Fruit fly (Drosophila melanogaster) whole organism, embryonic: Measurements from ENCODE around the gene CG5225.

Source experiments
- Abd-B ChIP-seq: fragments of 200-800 bp; sonication (Bioruptor generic); optimal IDR thresholded peaks from 2 replicates; lab custom pipeline; 2018; ENCODE audit warnings: missing biosample characterization, mild to moderate bottlenecking, missing genetic modification characterization, moderate library complexity
- Adf1 ChIP-seq: fragments of 200-800 bp; sonication (Bioruptor generic); IDR thresholded peaks from 2 replicates; pipeline ENCODE4 v1.3.6; 2022; ENCODE audit warnings: missing biosample characterization, missing genetic modification characterization
- Atf6 ChIP-seq: fragments of 200-800 bp; sonication (Bioruptor generic); IDR thresholded peaks from 2 replicates; pipeline ENCODE4 v1.3.6; 2022; ENCODE audit warnings: missing biosample characterization, missing genetic modification characterization
- C15 ChIP-seq: fragments of 200-800 bp; sonication (Bioruptor generic); IDR thresholded peaks from 3 replicates; pipeline ENCODE4 v1.3.6; 2022; ENCODE audit warnings: missing biosample characterization, missing genetic modification characterization
- CG10543 ChIP-seq: fragments of 200-800 bp; sonication (Bioruptor generic); optimal IDR thresholded peaks from 3 replicates; lab custom pipeline; 2017; ENCODE audit warnings: missing biosample characterization, mild to moderate bottlenecking, missing genetic modification characterization, moderate library complexity
- CG11560 ChIP-seq: fragments of 200-800 bp; sonication (Bioruptor generic); IDR thresholded peaks from 3 replicates; pipeline ENCODE4 v1.3.6; 2022; ENCODE audit warnings: missing biosample characterization, missing genetic modification characterization
- CG11723 ChIP-seq: fragments of 200-800 bp; sonication (Bioruptor generic); optimal IDR thresholded peaks from 2 replicates; lab custom pipeline; 2017; ENCODE audit warnings: missing biosample characterization, mild to moderate bottlenecking, missing genetic modification characterization
- CG12104 ChIP-seq: fragments of 200-800 bp; sonication (Bioruptor generic); optimal IDR thresholded peaks from 3 replicates; lab custom pipeline; 2016; ENCODE audit warnings: missing biosample characterization, missing genetic modification characterization
- CG13296 ChIP-seq: fragments of 200-800 bp; sonication (Bioruptor generic); optimal IDR thresholded peaks from 3 replicates; lab custom pipeline; 2018; ENCODE audit warnings: missing biosample characterization, mild to moderate bottlenecking, missing genetic modification characterization
- CG14710 ChIP-seq: fragments of 200-800 bp; sonication (Bioruptor generic); optimal IDR thresholded peaks from 3 replicates; lab custom pipeline; 2019; ENCODE audit warnings: missing biosample characterization, mild to moderate bottlenecking, missing genetic modification characterization, moderate library complexity
- CG1647 ChIP-seq: fragments of 200-800 bp; sonication (Bioruptor generic); optimal IDR thresholded peaks from 3 replicates; lab custom pipeline; 2016; ENCODE audit warnings: missing biosample characterization, missing genetic modification characterization
- CG17612 ChIP-seq: fragments of 200-800 bp; sonication (Bioruptor generic); IDR thresholded peaks from 2 replicates; pipeline ENCODE4 v1.3.6; 2022; ENCODE audit warnings: missing biosample characterization, missing genetic modification characterization
- CG17802 ChIP-seq: fragments of 200-800 bp; sonication (Bioruptor generic); optimal IDR thresholded peaks from 2 replicates; lab custom pipeline; 2018; ENCODE audit warnings: missing biosample characterization, mild to moderate bottlenecking, missing genetic modification characterization, moderate library complexity
- CG2712 ChIP-seq: fragments of 200-800 bp; optimal IDR thresholded peaks from 3 replicates; lab custom pipeline; 2019; ENCODE audit warnings: missing biosample characterization, mild to moderate bottlenecking, missing genetic modification characterization, moderate library complexity
- CG33213 ChIP-seq: fragments of 200-800 bp; sonication (Bioruptor generic); optimal IDR thresholded peaks from 3 replicates; lab custom pipeline; 2016; ENCODE audit warnings: missing biosample characterization, missing genetic modification characterization
- CG6254 ChIP-seq: fragments of 200-800 bp; sonication (Bioruptor generic); optimal IDR thresholded peaks from 3 replicates; lab custom pipeline; 2017; ENCODE audit warnings: mild to moderate bottlenecking, missing biosample characterization, missing genetic modification reagents, missing genetic modification characterization
- CG7839 ChIP-seq: fragments of 200-800 bp; sonication (Bioruptor generic); optimal IDR thresholded peaks from 3 replicates; lab custom pipeline; 2018; ENCODE audit warnings: missing biosample characterization, mild to moderate bottlenecking, missing genetic modification characterization, moderate library complexity
- CG8765 ChIP-seq: fragments of 200-800 bp; sonication (Bioruptor generic); IDR thresholded peaks from 2 replicates; pipeline ENCODE4 v1.3.6; 2022; ENCODE audit warnings: missing biosample characterization, missing genetic modification characterization
- CG9797 ChIP-seq: fragments of 200-800 bp; sonication (Bioruptor generic); optimal IDR thresholded peaks from 3 replicates; lab custom pipeline; 2018; ENCODE audit warnings: missing biosample characterization, mild to moderate bottlenecking, missing genetic modification characterization
- CHES-1-like ChIP-seq: fragments of 200-800 bp; sonication (Bioruptor generic); optimal IDR thresholded peaks from 2 replicates; lab custom pipeline; 2016; ENCODE audit warnings: missing biosample characterization, missing genetic modification characterization
- Dad ChIP-seq: fragments of 200-800 bp; sonication (Bioruptor generic); optimal IDR thresholded peaks from 3 replicates; lab custom pipeline; 2016; ENCODE audit warnings: missing biosample characterization, missing genetic modification characterization
- Dek ChIP-seq: fragments of 200-800 bp; sonication (Bioruptor generic); optimal IDR thresholded peaks from 3 replicates; lab custom pipeline; 2019; ENCODE audit warnings: missing biosample characterization, mild to moderate bottlenecking, missing genetic modification characterization, moderate library complexity
- Dll ChIP-seq: fragments of 200-800 bp; sonication (Bioruptor generic); IDR thresholded peaks from 4 replicates; pipeline ENCODE4 v1.3.6; 2022; ENCODE audit warnings: missing biosample characterization, missing genetic modification characterization; ENCODE audit not compliant: partially characterized antibody
- Hr78 ChIP-seq, 2 experiments: fragments of 200-800 bp in 1 of 2; fragments of >200 bp in 1 of 2; sonication (Bioruptor generic) in 1 of 2; optimal IDR thresholded peaks; 2 replicates each; lab custom pipeline; 2017 to 2019; ENCODE audit warnings: missing biosample characterization in 2 of 2, missing genetic modification characterization in 2 of 2, mild to moderate bottlenecking in 1 of 2, moderate library complexity in 1 of 2
- Jarid2 ChIP-seq: fragments of 200-800 bp; sonication (Bioruptor generic); optimal IDR thresholded peaks from 3 replicates; lab custom pipeline; 2017; ENCODE audit warnings: mild to moderate bottlenecking, missing biosample characterization, missing genetic modification reagents, missing genetic modification characterization
- MTF-1 ChIP-seq: fragments of 200-800 bp; sonication (Bioruptor generic); optimal IDR thresholded peaks from 2 replicates; lab custom pipeline; 2018; ENCODE audit warnings: missing biosample characterization, mild to moderate bottlenecking, missing genetic modification characterization, borderline replicate concordance
- Med ChIP-seq: fragments of 200-800 bp; sonication (Bioruptor generic); peaks from one replicate; lab custom pipeline; 2016; ENCODE audit warnings: missing biosample characterization, missing genetic modification characterization, mild to moderate bottlenecking, inconsistent platforms, moderate library complexity
- Opbp ChIP-seq: fragments of 200-800 bp; sonication (Bioruptor generic); IDR thresholded peaks from 3 replicates; pipeline ENCODE4 v1.3.6; 2022; ENCODE audit warnings: missing biosample characterization, missing genetic modification characterization; ENCODE audit not compliant: partially characterized antibody
- Pdp1 ChIP-seq, 2 experiments: fragments of 200-800 bp; sonication (Bioruptor generic); optimal IDR thresholded peaks; 3 replicates each; lab custom pipeline; 2016; ENCODE audit warnings: missing biosample characterization in 2 of 2, missing genetic modification characterization in 2 of 2, mild to moderate bottlenecking in 1 of 2, moderate library complexity in 1 of 2
- Side ChIP-seq: fragments of 200-800 bp; sonication (Bioruptor generic); optimal IDR thresholded peaks from 2 replicates; lab custom pipeline; 2016; ENCODE audit warnings: missing biosample characterization, missing genetic modification characterization
- Stat92E ChIP-seq, 3 experiments: fragments of >200 bp in 2 of 3; fragments of 200-800 bp in 1 of 3; sonication (Bioruptor generic) in 1 of 3; optimal IDR thresholded peaks; 2 replicates each; lab custom pipeline; 2017 to 2019; ENCODE audit warnings: missing biosample characterization in 3 of 3, missing genetic modification characterization in 3 of 3, mild to moderate bottlenecking in 1 of 3, moderate library complexity in 1 of 3
- Taf1 ChIP-seq: fragments of 200-800 bp; sonication (Bioruptor generic); IDR thresholded peaks from 2 replicates; pipeline ENCODE4 v1.3.6; 2022; ENCODE audit warnings: missing biosample characterization, missing genetic modification characterization
- Trl ChIP-seq, 3 experiments: fragments of >200 bp in 2 of 3; fragments of 200-800 bp in 1 of 3; sonication (Bioruptor generic) in 1 of 3; optimal IDR thresholded peaks; 2 replicates in 1 of 3; 3 replicates in 2 of 3; lab custom pipeline; 2016 to 2017; ENCODE audit warnings: missing biosample characterization in 1 of 3, missing genetic modification characterization in 1 of 3
- ato ChIP-seq: fragments of 200-800 bp; sonication (Bioruptor generic); IDR thresholded peaks from 2 replicates; pipeline ENCODE4 v1.3.6; 2022; ENCODE audit warnings: missing biosample characterization, missing genetic modification characterization; ENCODE audit not compliant: partially characterized antibody
- cad ChIP-seq: fragments of >200 bp; optimal IDR thresholded peaks from 2 replicates; lab custom pipeline; 2017; ENCODE audit warnings: missing biosample characterization, missing genetic modification characterization
- chif ChIP-seq, 2 experiments: fragments of 200-800 bp; sonication (Bioruptor generic); optimal IDR thresholded peaks; 3 replicates each; lab custom pipeline; 2016; ENCODE audit warnings: missing biosample characterization in 2 of 2, missing genetic modification characterization in 2 of 2
- dan ChIP-seq: fragments of 200-800 bp; sonication (Bioruptor generic); IDR thresholded peaks from 2 replicates; pipeline ENCODE4 v1.3.6; 2022; ENCODE audit warnings: missing biosample characterization, missing genetic modification characterization
- disco-r ChIP-seq: fragments of 200-800 bp; sonication (Bioruptor generic); optimal IDR thresholded peaks from 2 replicates; lab custom pipeline; 2016; ENCODE audit warnings: missing biosample characterization, missing genetic modification characterization
- dysf ChIP-seq: fragments of 200-800 bp; sonication (Bioruptor generic); IDR thresholded peaks from 3 replicates; pipeline ENCODE4 v1.3.6; 2022; ENCODE audit warnings: missing biosample characterization, missing genetic modification characterization
- fd102C ChIP-seq: fragments of 200-800 bp; sonication (Bioruptor generic); optimal IDR thresholded peaks from 2 replicates; lab custom pipeline; 2018; ENCODE audit warnings: missing biosample characterization, mild to moderate bottlenecking, missing genetic modification characterization, moderate library complexity
- gem ChIP-seq: fragments of 200-800 bp; sonication (Bioruptor generic); optimal IDR thresholded peaks from 2 replicates; lab custom pipeline; 2019; ENCODE audit warnings: missing biosample characterization, mild to moderate bottlenecking, missing genetic modification characterization, moderate library complexity
- grau ChIP-seq: fragments of 200-800 bp; optimal IDR thresholded peaks from 3 replicates; lab custom pipeline; 2019; ENCODE audit warnings: missing biosample characterization, mild to moderate bottlenecking, missing genetic modification characterization, moderate library complexity
- ham ChIP-seq: fragments of 200-800 bp; sonication (Bioruptor generic); IDR thresholded peaks from 2 replicates; pipeline ENCODE4 v1.3.6; 2022; ENCODE audit warnings: missing biosample characterization, missing genetic modification characterization
- ind ChIP-seq: fragments of 200-800 bp; sonication (Bioruptor generic); optimal IDR thresholded peaks from 3 replicates; lab custom pipeline; 2016; ENCODE audit warnings: missing biosample characterization, missing genetic modification characterization
- kni ChIP-seq: fragments of 200-800 bp; sonication (Bioruptor generic); optimal IDR thresholded peaks from 3 replicates; lab custom pipeline; 2017; ENCODE audit warnings: mild to moderate bottlenecking, missing biosample characterization, missing genetic modification reagents, missing genetic modification characterization
- ranshi ChIP-seq: fragments of 200-800 bp; sonication (Bioruptor generic); IDR thresholded peaks from 2 replicates; pipeline ENCODE4 v1.3.6; 2022; ENCODE audit warnings: missing biosample characterization, missing genetic modification characterization
- ro ChIP-seq: fragments of 200-800 bp; sonication (Bioruptor generic); IDR thresholded peaks from 2 replicates; pipeline ENCODE4 v1.3.6; 2022; ENCODE audit warnings: missing biosample characterization, missing genetic modification characterization
- zen ChIP-seq: fragments of 200-800 bp; sonication (Bioruptor generic); optimal IDR thresholded peaks from 3 replicates; lab custom pipeline; 2018; ENCODE audit warnings: missing biosample characterization, mild to moderate bottlenecking, missing genetic modification characterization, moderate library complexity

The CG5225 gene

dm6 chr3R:17002218-17003110 is 26.0 kb upstream of the CG5225 start, which contains the start of the genes Sf3a1 and Irc (continued):
- no peak for TF ChIP-seq dysf (GFP tag; lab: Robert Waterston, UW)
- TF ChIP-seq CG2712 (tag; lab: Kevin White, UChicago), result peak; percentile 51
- TF ChIP-seq CG1647, result peak; percentile 11
- no peak for TF ChIP-seq kni
- peak; percentile 25 to 54 for TF ChIP-seq Pdp1 (GFP tag; optimal IDR thresholded peaks at IDR 0.05; lab: Kevin White, UChicago)
- peak; percentile 94 for TF ChIP-seq ato
- TF ChIP-seq Side (GFP tag; lab: Kevin White, UChicago), result peak; percentile 26
- TF ChIP-seq Stat92E (GFP tag; optimal IDR thresholded peaks at IDR 0.05; lab: Kevin White, UChicago), result peak in 1 of 3 experiments; percentile 68
- no peak for TF ChIP-seq ham (GFP tag; lab: Robert Waterston, UW)
- TF ChIP-seq grau (tag; lab: Kevin White, UChicago), result peak; percentile 30
- TF ChIP-seq CG33213 (GFP tag; lab: Kevin White, UChicago), result peak; percentile 62
- TF ChIP-seq zen (tag; lab: Kevin White, UChicago), result no peak
- TF ChIP-seq Opbp, result peak; percentile 97
- TF ChIP-seq CHES-1-like (GFP tag; lab: Kevin White, UChicago), result peak; percentile 36
- no peak for TF ChIP-seq dan (GFP tag; lab: Robert Waterston, UW)
- no peak for TF ChIP-seq Taf1 (GFP tag; lab: Robert Waterston, UW)
- peak; percentile 90 for TF ChIP-seq Med (GFP tag; lab: Kevin White, UChicago)
- no peak for TF ChIP-seq Dek (tag; lab: Kevin White, UChicago)
- TF ChIP-seq disco-r, result no peak
- TF ChIP-seq Dll (GFP tag; lab: Robert Waterston, UW), result peak; percentile 96
- TF ChIP-seq Atf6 (GFP tag; lab: Robert Waterston, UW), result no peak
- TF ChIP-seq CG8765 (GFP tag; lab: Robert Waterston, UW), result no peak
- TF ChIP-seq Jarid2 (GFP tag; lab: Kevin White, UChicago), result peak; percentile 33
- TF ChIP-seq CG11723, result no peak
- TF ChIP-seq CG14710 (tag; lab: Kevin White, UChicago), result peak; percentile 52
- no peak for TF ChIP-seq MTF-1
- no peak for TF ChIP-seq CG7839 (tag; lab: Kevin White, UChicago)
- no peak for TF ChIP-seq CG12104 (GFP tag; lab: Kevin White, UChicago)
- TF ChIP-seq CG17802 (tag; lab: Kevin White, UChicago), result no peak
- TF ChIP-seq Dad (GFP tag; lab: Kevin White, UChicago), result peak; percentile 25
- no peak for TF ChIP-seq CG17612 (GFP tag; lab: Robert Waterston, UW)
- TF ChIP-seq Abd-B, result no peak
- TF ChIP-seq Trl (optimal IDR thresholded peaks at IDR 0.05; lab: Kevin White, UChicago), result no peak
- TF ChIP-seq Trl (GFP tag; optimal IDR thresholded peaks at IDR 0.05; lab: Kevin White, UChicago), result peak; percentile 45
- peak; percentile 29 for TF ChIP-seq CG9797 (GFP tag; lab: Kevin White, UChicago)
- peak; percentile 78 for TF ChIP-seq CG10543 (GFP tag; lab: Kevin White, UChicago)
- peak in 1 of 2 experiments; percentile 20 for TF ChIP-seq Hr78 (GFP tag; optimal IDR thresholded peaks at IDR 0.05; lab: Kevin White, UChicago)
- TF ChIP-seq C15, result no peak
- TF ChIP-seq Adf1 (GFP tag; lab: Robert Waterston, UW), result no peak
- no peak for TF ChIP-seq ro (GFP tag; lab: Robert Waterston, UW)
- TF ChIP-seq fd102C (GFP tag; lab: Kevin White, UChicago), result no peak
- no peak for TF ChIP-seq ind (GFP tag; lab: Kevin White, UChicago)
- TF ChIP-seq CG6254 (GFP tag; lab: Kevin White, UChicago), result no peak
- TF ChIP-seq chif (GFP tag; optimal IDR thresholded peaks at IDR 0.05; lab: Kevin White, UChicago), result no peak
- TF ChIP-seq gem (tag; lab: Kevin White, UChicago), result no peak
- TF ChIP-seq CG13296, result no peak
- no peak for TF ChIP-seq ranshi (GFP tag; lab: Robert Waterston, UW)
- no peak for TF ChIP-seq cad (GFP tag; lab: Kevin White, UChicago)
- no peak for TF ChIP-seq CG11560 (tag; lab: Robert Waterston, UW)
